Worm (Caenorhabditis elegans) whole organism, L4/young adult: Measurements from ENCODE around the gene R144.12.

ENCODE experiments used
- W03F9.2 ChIP-seq: fragments of 150-350 bp; optimal IDR thresholded peaks from 2 replicates; lab custom pipeline; 2014; ENCODE audit warnings: missing biosample characterization, missing genetic modification characterization
- dao-5 ChIP-seq: sonication (generic microtip); optimal IDR thresholded peaks from 2 replicates; lab custom pipeline; 2016; ENCODE audit warnings: missing genotype, missing genetic modification characterization, moderate library complexity, missing compliant biosample characterization
- him-1 ChIP-seq: sonication (generic microtip); optimal IDR thresholded peaks from 2 replicates; lab custom pipeline; 2016; ENCODE audit warnings: missing genotype, missing genetic modification reagents, missing genetic modification characterization, missing compliant biosample characterization

DNA sequence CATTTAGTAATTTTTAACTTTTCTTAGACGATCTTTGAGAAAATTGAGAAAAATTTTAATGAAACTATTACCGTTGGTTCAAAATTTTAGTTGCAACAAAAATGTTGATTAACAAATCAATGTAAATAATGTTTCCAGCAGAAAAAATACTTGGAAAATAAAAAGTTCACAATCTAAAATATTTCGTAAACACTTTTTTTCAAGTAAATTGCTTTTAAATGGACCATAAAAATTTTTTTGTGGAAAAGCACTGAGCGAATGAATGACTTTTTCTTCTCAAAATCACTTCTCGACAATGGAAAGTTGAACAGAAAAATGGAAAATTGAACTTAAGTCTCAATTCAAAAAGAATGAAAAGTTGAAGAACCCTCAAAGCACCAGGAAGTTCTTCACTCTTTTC is 46.8 kb upstream of the R144.12 start, which contains the start of gene C45G9.8:
- no peak for TF ChIP-seq him-1
- TF ChIP-seq W03F9.2 (tag; lab: Kevin White, UChicago) = no peak
- no peak for TF ChIP-seq dao-5
